Fruit fly (Drosophila melanogaster) whole organism, pupa: ENCODE measurements around the gene milt.

Experiments
- CG10348 ChIP-seq: fragments of 200-800 bp; sonication (Bioruptor generic); IDR thresholded peaks from 2 replicates; pipeline ENCODE4 v1.3.6; 2022; ENCODE audit warnings: missing biosample characterization, missing genetic modification characterization
- CG12605 ChIP-seq: fragments of 200-800 bp; sonication (Bioruptor generic); IDR thresholded peaks from 2 replicates; pipeline ENCODE4 v1.3.6; 2022; ENCODE audit warnings: missing biosample characterization, missing genetic modification characterization
- CG14655 ChIP-seq: fragments of 200-800 bp; sonication (Bioruptor generic); optimal IDR thresholded peaks from 3 replicates; lab custom pipeline; 2017; ENCODE audit warnings: mild to moderate bottlenecking, missing biosample characterization, missing genetic modification reagents, missing genetic modification characterization
- CG32121 ChIP-seq: fragments of 200-800 bp; sonication (Bioruptor generic); IDR thresholded peaks from 2 replicates; pipeline ENCODE4 v1.3.6; 2022; ENCODE audit warnings: missing biosample characterization, missing genetic modification characterization
- CG34367 ChIP-seq: fragments of 200-800 bp; sonication (Bioruptor generic); optimal IDR thresholded peaks from 2 replicates; lab custom pipeline; 2018; ENCODE audit warnings: missing biosample characterization, mild to moderate bottlenecking, missing genetic modification characterization
- CG8159 ChIP-seq: fragments of 200-800 bp; sonication (Bioruptor generic); optimal IDR thresholded peaks from 3 replicates; lab custom pipeline; 2018; ENCODE audit warnings: missing biosample characterization, mild to moderate bottlenecking, missing genetic modification characterization, moderate library complexity
- CG8301 ChIP-seq: fragments of 200-800 bp; sonication (Bioruptor generic); optimal IDR thresholded peaks from 2 replicates; lab custom pipeline; 2018; ENCODE audit warnings: missing biosample characterization, mild to moderate bottlenecking, missing genetic modification characterization
- D1 ChIP-seq: fragments of 200-800 bp; sonication (Bioruptor generic); optimal IDR thresholded peaks from 2 replicates; lab custom pipeline; 2018; ENCODE audit warnings: missing biosample characterization, mild to moderate bottlenecking, missing genetic modification characterization, moderate library complexity
- Ets98B ChIP-seq: fragments of 200-800 bp; sonication (Bioruptor generic); IDR thresholded peaks from 2 replicates; pipeline ENCODE4 v1.3.6; 2022; ENCODE audit warnings: missing biosample characterization, missing genetic modification characterization
- Pif1B ChIP-seq: fragments of 200-800 bp; sonication (Bioruptor generic); optimal IDR thresholded peaks from 3 replicates; lab custom pipeline; 2016; ENCODE audit warnings: missing biosample characterization, missing genetic modification characterization
- gl ChIP-seq: fragments of 200-800 bp; sonication (Bioruptor generic); optimal IDR thresholded peaks from 2 replicates; lab custom pipeline; 2018; ENCODE audit warnings: missing biosample characterization, mild to moderate bottlenecking, missing genetic modification characterization
- rn ChIP-seq: fragments of 200-800 bp; sonication (Bioruptor generic); IDR thresholded peaks from 2 replicates; pipeline ENCODE4 v1.3.6; 2022; ENCODE audit warnings: missing biosample characterization, missing genetic modification characterization

dm6 chr2L:7021382-7021781 lies 16.2 kb upstream of the milt start, which contains the start of gene Pcp:
- TF ChIP-seq Ets98B (no peak), CG32121 (GFP tag; lab: Robert Waterston, UW) (no peak), Pif1B (no peak), gl (tag; lab: Kevin White, UChicago) (no peak), CG8159 (tag; lab: Kevin White, UChicago) (no peak), CG10348 (GFP tag; lab: Robert Waterston, UW) (no peak), CG8301 (no peak), CG14655 (GFP tag; lab: Kevin White, UChicago) (no peak), rn (no peak), CG34367 (tag; lab: Kevin White, UChicago) (no peak), CG12605 (no peak), D1 (no peak)
